Worm (Caenorhabditis elegans) whole organism, L1 larva: ENCODE measurements around the gene athp-2.
A peak's percentile ranks its signal among the peaks of the same experiment; 100 is the strongest.

Experiments used
- C04F5.9 ChIP-seq: sonication (generic microtip); optimal IDR thresholded peaks from 2 replicates; lab custom pipeline; 2016; ENCODE audit warnings: missing genetic modification characterization, missing compliant biosample characterization
- C34B4.2 ChIP-seq: sonication (generic microtip); optimal IDR thresholded peaks from 2 replicates; lab custom pipeline; 2017; ENCODE audit warnings: mild to moderate bottlenecking, missing genetic modification characterization, missing compliant biosample characterization
- Y116A8C.19 ChIP-seq: sonication (generic microtip); optimal IDR thresholded peaks from 2 replicates; lab custom pipeline; 2016; ENCODE audit warnings: missing compliant biosample characterization, missing genetic modification characterization, borderline replicate concordance
- ama-1 ChIP-seq: fragments of 150-350 bp; optimal IDR thresholded peaks from 2 replicates; lab custom pipeline; 2014
- ceh-63 ChIP-seq: fragments of 200-800 bp; sonication (Bioruptor generic); optimal IDR thresholded peaks from 2 replicates; lab custom pipeline; 2018; ENCODE audit warnings: mild to moderate bottlenecking, missing genetic modification characterization, missing compliant biosample characterization
- ceh-90 ChIP-seq: sonication (generic microtip); optimal IDR thresholded peaks from 2 replicates; lab custom pipeline; 2016; ENCODE audit warnings: missing genetic modification characterization, missing compliant biosample characterization
- ces-1 ChIP-seq: fragments of 150-350 bp; optimal IDR thresholded peaks from 2 replicates; lab custom pipeline; 2014; ENCODE audit warnings: missing biosample characterization, missing genetic modification reagents, missing genetic modification characterization
- dpl-1 ChIP-seq, 3 experiments: fragments of 150-350 bp in 2 of 3; sonication (generic microtip) in 1 of 3; optimal IDR thresholded peaks; 2 replicates each; lab custom pipeline; 2014 to 2017; ENCODE audit warnings: missing biosample characterization in 3 of 3, missing genetic modification characterization in 3 of 3, missing genetic modification reagents in 3 of 3
- efl-1 ChIP-seq, 4 experiments: fragments of 150-350 bp; optimal IDR thresholded peaks in 3 of 4; peaks in 1 of 4; 1 replicate in 1 of 4; 2 replicates in 3 of 4; lab custom pipeline; 2014; ENCODE audit warnings: missing biosample characterization in 2 of 4, missing genetic modification characterization in 2 of 4, missing genetic modification reagents in 2 of 4
- efl-3 ChIP-seq: fragments of 200-800 bp; sonication (Bioruptor generic); optimal IDR thresholded peaks from 2 replicates; lab custom pipeline; 2018; ENCODE audit warnings: mild to moderate bottlenecking, missing genetic modification characterization, missing compliant biosample characterization
- egl-13 ChIP-seq: sonication (generic microtip); optimal IDR thresholded peaks from 2 replicates; lab custom pipeline; 2016; ENCODE audit warnings: missing genotype, missing genetic modification reagents, missing genetic modification characterization, missing compliant biosample characterization
- elt-2 ChIP-seq: sonication (generic microtip); optimal IDR thresholded peaks from 2 replicates; lab custom pipeline; 2016; ENCODE audit warnings: missing genetic modification characterization, mild to moderate bottlenecking, inconsistent platforms, missing compliant biosample characterization, missing genetic modification reagents
- elt-3 ChIP-seq, 6 experiments: fragments of 150-350 bp in 1 of 6; sonication (generic microtip); optimal IDR thresholded peaks; 2 replicates each; lab custom pipeline; 2017 to 2018; ENCODE audit warnings: missing biosample characterization in 6 of 6, missing genetic modification characterization in 6 of 6, inconsistent platforms in 1 of 6
- ets-5 ChIP-seq: fragments of 200-800 bp; sonication (Bioruptor generic); IDR thresholded peaks from 2 replicates; pipeline ENCODE4 v1.3.6; 2022; ENCODE audit warnings: missing genetic modification characterization, missing compliant biosample characterization
- fkh-10 ChIP-seq: sonication (generic microtip); optimal IDR thresholded peaks from 2 replicates; lab custom pipeline; 2017; ENCODE audit warnings: missing biosample characterization, missing genetic modification reagents, missing genetic modification characterization
- fkh-4 ChIP-seq: sonication (generic microtip); optimal IDR thresholded peaks from 2 replicates; lab custom pipeline; 2016; ENCODE audit warnings: missing compliant biosample characterization, missing genetic modification characterization, borderline replicate concordance
- fkh-8 ChIP-seq: sonication (generic microtip); optimal IDR thresholded peaks from 2 replicates; lab custom pipeline; 2016; ENCODE audit warnings: mild to moderate bottlenecking, missing genetic modification characterization, missing compliant biosample characterization
- fos-1 ChIP-seq: fragments of 150-350 bp; optimal IDR thresholded peaks from 2 replicates; lab custom pipeline; 2014; ENCODE audit warnings: missing biosample characterization, missing genetic modification characterization
- grh-1 ChIP-seq: fragments of 200-800 bp; sonication (Bioruptor generic); IDR thresholded peaks from 2 replicates; pipeline ENCODE4 v1.3.6; 2022; ENCODE audit warnings: missing genetic modification reagents, missing genetic modification characterization, missing compliant biosample characterization
- hlh-17 ChIP-seq: fragments of 200-800 bp; sonication (Bioruptor generic); optimal IDR thresholded peaks from 2 replicates; lab custom pipeline; 2018; ENCODE audit warnings: missing genetic modification characterization, mild to moderate bottlenecking, missing compliant biosample characterization, moderate library complexity, borderline replicate concordance
- isw-1 ChIP-seq: fragments of 200-800 bp; sonication (Bioruptor generic); IDR thresholded peaks from 2 replicates; pipeline ENCODE4 v1.3.6; 2022; ENCODE audit warnings: missing genetic modification characterization, missing compliant biosample characterization
- jun-1 ChIP-seq: fragments of 150-350 bp; optimal IDR thresholded peaks from 2 replicates; lab custom pipeline; 2014; ENCODE audit warnings: missing biosample characterization, missing genetic modification reagents, missing genetic modification characterization
- lir-3 ChIP-seq: sonication (generic microtip); optimal IDR thresholded peaks from 2 replicates; lab custom pipeline; 2016; ENCODE audit warnings: mild to moderate bottlenecking, missing genetic modification characterization, moderate library complexity, missing compliant biosample characterization; ENCODE audit not compliant: poor library complexity
- lsy-2 ChIP-seq, 2 experiments: fragments of 150-350 bp; optimal IDR thresholded peaks; 2 replicates each; lab custom pipeline; 2014; ENCODE audit warnings: missing biosample characterization in 2 of 2, missing genetic modification characterization in 2 of 2
- mab-9 ChIP-seq: fragments of 200-800 bp; sonication (Bioruptor generic); IDR thresholded peaks from 2 replicates; pipeline ENCODE4 v1.3.6; 2022; ENCODE audit warnings: missing genetic modification reagents, missing genetic modification characterization, missing compliant biosample characterization
- mep-1 ChIP-seq: fragments of 150-350 bp; optimal IDR thresholded peaks from 2 replicates; lab custom pipeline; 2014; ENCODE audit warnings: missing biosample characterization, missing genetic modification characterization
- nhr-20 ChIP-seq: sonication (generic microtip); optimal IDR thresholded peaks from 2 replicates; lab custom pipeline; 2016; ENCODE audit warnings: mild to moderate bottlenecking, missing genetic modification characterization, missing compliant biosample characterization
- nhr-28 ChIP-seq: fragments of 150-350 bp; optimal IDR thresholded peaks from 2 replicates; lab custom pipeline; 2014; ENCODE audit warnings: missing biosample characterization, missing genetic modification characterization
- nhr-47 ChIP-seq: sonication (generic microtip); optimal IDR thresholded peaks from 2 replicates; lab custom pipeline; 2016; ENCODE audit warnings: mild to moderate bottlenecking, missing genetic modification characterization, moderate library complexity, missing compliant biosample characterization
- nhr-71 ChIP-seq: sonication (generic microtip); optimal IDR thresholded peaks from 2 replicates; lab custom pipeline; 2016; ENCODE audit warnings: mild to moderate bottlenecking, missing genetic modification characterization, moderate library complexity, missing compliant biosample characterization
- nhr-76 ChIP-seq: sonication (generic microtip); optimal IDR thresholded peaks from 2 replicates; lab custom pipeline; 2017; ENCODE audit warnings: missing biosample characterization, missing genetic modification characterization
- nhr-77 ChIP-seq: fragments of 150-350 bp; optimal IDR thresholded peaks from 2 replicates; lab custom pipeline; 2014; ENCODE audit warnings: missing biosample characterization, missing genetic modification characterization
- nhr-84 ChIP-seq: sonication (generic microtip); optimal IDR thresholded peaks from 2 replicates; lab custom pipeline; 2017; ENCODE audit warnings: missing biosample characterization, missing genetic modification characterization
- nhr-85 ChIP-seq: sonication (generic microtip); peaks from one replicate; lab custom pipeline; 2016; ENCODE audit warnings: missing genetic modification characterization, inconsistent platforms, missing compliant biosample characterization
- nhr-90 ChIP-seq: sonication (generic microtip); optimal IDR thresholded peaks from 2 replicates; lab custom pipeline; 2016; ENCODE audit warnings: mild to moderate bottlenecking, missing genetic modification characterization, missing compliant biosample characterization; ENCODE audit not compliant: poor library complexity
- pax-3 ChIP-seq: fragments of 200-800 bp; sonication (Bioruptor generic); optimal IDR thresholded peaks from 2 replicates; lab custom pipeline; 2018; ENCODE audit warnings: mild to moderate bottlenecking, missing genetic modification characterization, moderate library complexity, missing compliant biosample characterization
- snu-23 ChIP-seq: sonication (generic microtip); optimal IDR thresholded peaks from 2 replicates; lab custom pipeline; 2016; ENCODE audit warnings: missing genetic modification characterization, missing compliant biosample characterization
- sox-4 ChIP-seq: sonication (generic microtip); optimal IDR thresholded peaks from 2 replicates; lab custom pipeline; 2016; ENCODE audit warnings: missing genetic modification characterization, missing compliant biosample characterization
- unc-62 ChIP-seq: fragments of 150-350 bp; optimal IDR thresholded peaks from 2 replicates; lab custom pipeline; 2014; ENCODE audit warnings: missing biosample characterization, missing genetic modification reagents, missing genetic modification characterization
- unc-86 ChIP-seq: sonication (generic microtip); optimal IDR thresholded peaks from 2 replicates; lab custom pipeline; 2016; ENCODE audit warnings: missing genetic modification characterization, missing compliant biosample characterization
- ztf-4 ChIP-seq: fragments of 150-350 bp; optimal IDR thresholded peaks from 2 replicates; lab custom pipeline; 2014; ENCODE audit warnings: missing biosample characterization, missing genetic modification characterization

athp-2 gene

DNA sequence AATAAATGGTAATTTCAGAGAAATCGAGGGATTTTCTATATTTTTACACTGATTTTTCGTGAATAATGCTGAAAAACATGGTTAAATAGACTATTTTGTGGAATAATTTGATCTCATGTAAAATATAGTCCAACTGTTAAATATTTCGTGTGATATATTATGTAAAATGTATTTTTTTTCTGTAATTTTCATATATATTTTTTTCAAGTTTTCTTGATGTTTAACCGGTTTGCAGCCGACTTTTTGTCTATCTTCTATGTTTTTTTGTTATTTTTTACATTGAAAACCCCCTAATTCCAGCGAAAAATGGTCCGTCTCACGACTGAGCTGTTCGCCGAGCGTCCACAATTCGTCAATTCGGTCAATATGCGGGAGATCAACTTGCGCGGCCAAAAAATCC is 15.9 kb upstream of the athp-2 start, which contains the start of gene mog-2:
Gene mog-2, plus strand, starts transcription at position 301 of the 400 bp plus-strand sequence.
- no peak for TF ChIP-seq ztf-4
- TF ChIP-seq mab-9 (GFP tag; lab: Robert Waterston, UW): no peak
- TF ChIP-seq efl-1 (optimal IDR thresholded peaks at IDR 0.05; lab: Kevin White, UChicago): no peak
- TF ChIP-seq efl-1 (GFP tag; optimal IDR thresholded peaks at IDR 0.05 in 1 of 2; lab: Kevin White, UChicago): peak in 1 of 2 experiments; percentile 21
- TF ChIP-seq snu-23: no peak

DNA sequence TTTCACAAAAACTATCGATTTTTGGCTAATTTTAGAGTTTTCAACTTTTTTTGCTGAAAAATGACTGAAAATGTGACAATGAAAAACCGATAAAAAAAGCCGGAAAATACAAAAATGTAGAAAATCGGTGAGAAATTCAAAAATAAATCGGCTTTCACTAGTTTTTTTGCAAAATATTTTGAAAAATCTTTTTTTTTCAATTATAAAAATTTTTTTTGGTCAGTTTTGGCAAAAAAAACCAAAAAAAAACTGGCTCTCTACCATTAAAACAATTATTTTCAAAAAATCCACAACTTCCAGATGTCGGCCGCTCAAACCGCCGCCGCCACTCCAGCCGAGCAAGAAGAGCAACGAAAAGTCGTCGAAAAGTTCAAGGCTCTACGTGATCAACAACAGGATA is 13.6 kb upstream of the athp-2 start, which contains the start of gene pfd-2:
Gene pfd-2, plus strand, starts transcription at position 301 of the 400 bp plus-strand sequence.
- TF ChIP-seq efl-3 (GFP tag; lab: Kevin White, UChicago): no peak
- no peak for TF ChIP-seq hlh-17
- no peak for TF ChIP-seq nhr-47
- no peak for TF ChIP-seq C04F5.9 (tag; lab: Kevin White, UChicago)
- no peak for TF ChIP-seq fos-1 (tag; lab: Kevin White, UChicago)
- TF ChIP-seq snu-23: no peak
- no peak for TF ChIP-seq nhr-76 (tag; lab: Kevin White, UChicago)
- TF ChIP-seq jun-1 (tag; lab: Kevin White, UChicago): no peak
- no peak for TF ChIP-seq nhr-71
- TF ChIP-seq grh-1 (GFP tag; lab: Robert Waterston, UW): no peak
- no peak for TF ChIP-seq fkh-8 (tag; lab: Kevin White, UChicago)
- TF ChIP-seq pax-3 (tag; lab: Kevin White, UChicago): no peak
- no peak for TF ChIP-seq egl-13

DNA sequence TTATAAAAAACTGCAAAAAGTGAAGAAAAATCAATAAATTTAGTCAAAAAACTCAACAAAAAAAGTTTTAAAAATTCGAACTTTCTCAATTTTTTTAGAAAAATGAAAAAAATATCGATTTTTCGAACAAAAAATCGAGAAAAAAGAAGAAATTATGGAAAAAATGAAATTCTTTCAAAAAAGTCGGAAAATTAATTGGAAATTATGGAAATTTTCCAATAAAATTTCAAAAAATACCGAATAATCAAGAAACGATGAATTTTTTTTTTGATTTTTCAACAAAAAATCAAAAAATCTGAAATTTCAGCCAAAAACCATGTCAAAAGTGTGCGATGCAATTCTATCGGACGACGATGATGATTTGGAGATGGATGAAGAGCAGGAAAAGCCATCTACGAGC is 11.3 kb upstream of the athp-2 start, which contains the start of gene H20J04.4:
Gene H20J04.4, plus strand, starts transcription at position 301 of the 400 bp plus-strand sequence.
- TF ChIP-seq nhr-84 (tag; lab: Kevin White, UChicago): no peak
- TF ChIP-seq ama-1: no peak
- TF ChIP-seq ztf-4: no peak
- no peak for TF ChIP-seq jun-1 (tag; lab: Kevin White, UChicago)
- no peak for TF ChIP-seq hlh-17
- TF ChIP-seq lir-3 (tag; lab: Kevin White, UChicago): no peak
- TF ChIP-seq ceh-63 (GFP tag; lab: Kevin White, UChicago): no peak
- TF ChIP-seq lsy-2 (tag; optimal IDR thresholded peaks at IDR 0.05; lab: Kevin White, UChicago): no peak
- TF ChIP-seq unc-86 (tag; lab: Kevin White, UChicago): no peak
- no peak for TF ChIP-seq nhr-20 (tag; lab: Kevin White, UChicago)
- no peak for TF ChIP-seq nhr-28 (tag; lab: Kevin White, UChicago)
- no peak for TF ChIP-seq C04F5.9 (tag; lab: Kevin White, UChicago)
- TF ChIP-seq nhr-85 (tag; lab: Kevin White, UChicago): no peak
- TF ChIP-seq fkh-10 (GFP tag; lab: Kevin White, UChicago): no peak
- no peak for TF ChIP-seq ceh-90 (tag; lab: Kevin White, UChicago)
- TF ChIP-seq pax-3 (tag; lab: Kevin White, UChicago): no peak
- TF ChIP-seq Y116A8C.19 (tag; lab: Kevin White, UChicago): no peak

DNA sequence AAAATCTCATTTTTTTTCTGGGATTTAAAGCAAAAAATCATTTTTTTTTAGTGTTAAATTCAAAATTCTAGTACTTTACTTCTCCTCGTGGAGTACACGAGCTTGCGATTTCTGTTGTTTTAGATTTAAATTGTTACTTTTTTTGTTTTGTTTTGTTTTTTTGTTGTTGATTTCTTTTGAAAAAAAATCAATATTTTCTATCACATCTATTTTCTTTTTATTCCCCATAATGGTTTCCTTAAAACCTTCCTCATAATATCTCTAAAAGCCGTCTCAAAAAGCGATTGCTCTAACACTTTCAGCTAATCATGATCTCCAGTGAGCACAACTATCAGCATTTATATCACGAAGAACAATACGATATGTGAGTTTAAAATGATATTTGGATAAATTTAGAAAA is 5.5 kb upstream of the athp-2 start, which contains the start of gene madf-3:
Gene madf-3, plus strand, starts transcription at position 301 of the 400 bp plus-strand sequence.
- no peak for TF ChIP-seq unc-62
- no peak for TF ChIP-seq ztf-4
- TF ChIP-seq fos-1 (tag; lab: Kevin White, UChicago): no peak
- TF ChIP-seq sox-4 (tag; lab: Kevin White, UChicago): no peak
- TF ChIP-seq nhr-90 (tag; lab: Kevin White, UChicago): no peak
- TF ChIP-seq dpl-1 (GFP tag; optimal IDR thresholded peaks at IDR 0.05; lab: Kevin White, UChicago): no peak
- no peak for TF ChIP-seq C04F5.9 (tag; lab: Kevin White, UChicago)

ce11 chrII:4337731-4338130 is 2.3 kb upstream of the athp-2 start:
- TF ChIP-seq C34B4.2 (tag; lab: Kevin White, UChicago) (no peak), snu-23 (no peak), ces-1 (GFP tag; lab: Kevin White, UChicago) (no peak), nhr-77 (tag; lab: Kevin White, UChicago) (no peak), elt-2 (tag; lab: Kevin White, UChicago) (no peak), dpl-1 (GFP tag; optimal IDR thresholded peaks at IDR 0.05; lab: Kevin White, UChicago) (no peak), elt-3 (tag; optimal IDR thresholded peaks at IDR 0.05; lab: Kevin White, UChicago) (no peak), sox-4 (tag; lab: Kevin White, UChicago) (no peak), mep-1 (tag; lab: Kevin White, UChicago) (no peak), isw-1 (no peak), ets-5 (GFP tag; lab: Robert Waterston, UW) (no peak), unc-62 (no peak), fkh-4 (tag; lab: Kevin White, UChicago) (no peak), fkh-10 (GFP tag; lab: Kevin White, UChicago) (no peak), lir-3 (tag; lab: Kevin White, UChicago) (no peak), jun-1 (tag; lab: Kevin White, UChicago) (no peak), ama-1 (no peak), nhr-84 (tag; lab: Kevin White, UChicago) (no peak)
